Fruit fly (Drosophila melanogaster) whole organism, embryonic: ENCODE data around the gene CG13043.
A peak's percentile ranks its signal among the peaks of the same experiment; 100 is the strongest.

Experiments used
- Awh ChIP-seq: fragments of 200-800 bp; sonication (Bioruptor generic); IDR thresholded peaks from 2 replicates; pipeline ENCODE4, ENCODE4 v1.3.6; 2022; ENCODE audit warnings: missing biosample characterization, missing genetic modification characterization
- B-H2 ChIP-seq: fragments of 200-800 bp; sonication (Bioruptor generic); optimal IDR thresholded peaks from 2 replicates; lab custom pipeline; 2018; ENCODE audit warnings: missing biosample characterization, mild to moderate bottlenecking, missing genetic modification characterization
- BEAF-32 ChIP-seq: fragments of 200-800 bp; sonication (Bioruptor generic); optimal IDR thresholded peaks from 3 replicates; lab custom pipeline; 2017; ENCODE audit warnings: missing biosample characterization, missing genetic modification characterization, mild to moderate bottlenecking, moderate library complexity, missing genetic modification reagents
- Bgb ChIP-seq: fragments of 200-800 bp; sonication (Bioruptor generic); IDR thresholded peaks from 2 replicates; pipeline ENCODE4 v1.3.6; 2022; ENCODE audit warnings: missing biosample characterization, missing genetic modification characterization; ENCODE audit not compliant: partially characterized antibody
- Blimp-1 ChIP-seq: fragments of 200-800 bp; sonication (Bioruptor generic); optimal IDR thresholded peaks from 3 replicates; lab custom pipeline; 2018; ENCODE audit warnings: missing biosample characterization, missing genetic modification characterization, mild to moderate bottlenecking, moderate library complexity, missing genetic modification reagents
- CG12769 ChIP-seq: fragments of 200-800 bp; sonication (Bioruptor generic); optimal IDR thresholded peaks from 2 replicates; lab custom pipeline; 2019; ENCODE audit warnings: missing biosample characterization, mild to moderate bottlenecking, missing genetic modification characterization, moderate library complexity
- CG13287 ChIP-seq: fragments of 200-800 bp; sonication (Bioruptor generic); IDR thresholded peaks from 2 replicates; pipeline ENCODE4 v1.3.6; 2022; ENCODE audit warnings: missing biosample characterization, missing genetic modification characterization; ENCODE audit not compliant: partially characterized antibody
- CG15514 ChIP-seq: fragments of 200-800 bp; sonication (Bioruptor generic); optimal IDR thresholded peaks from 3 replicates; lab custom pipeline; 2017; ENCODE audit warnings: missing biosample characterization, missing genetic modification characterization, mild to moderate bottlenecking, moderate library complexity, missing genetic modification reagents
- CG17612 ChIP-seq: fragments of 200-800 bp; sonication (Bioruptor generic); IDR thresholded peaks from 2 replicates; pipeline ENCODE4 v1.3.6; 2022; ENCODE audit warnings: missing biosample characterization, missing genetic modification characterization
- CG2199 ChIP-seq: fragments of 200-800 bp; sonication (Bioruptor generic); IDR thresholded peaks from 3 replicates; pipeline ENCODE4 v1.3.6; 2022; ENCODE audit warnings: missing biosample characterization, missing genetic modification characterization
- CG32532 ChIP-seq: fragments of 200-800 bp; sonication (Bioruptor generic); IDR thresholded peaks from 2 replicates; pipeline ENCODE4 v1.3.6; 2022; ENCODE audit warnings: missing biosample characterization, missing genetic modification characterization
- CG43689 ChIP-seq: fragments of 200-800 bp; sonication (Bioruptor generic); IDR thresholded peaks from 2 replicates; pipeline ENCODE4 v1.3.6; 2022; ENCODE audit warnings: missing biosample characterization, missing genetic modification characterization
- CG4820 ChIP-seq: fragments of 200-800 bp; sonication (Bioruptor generic); optimal IDR thresholded peaks from 3 replicates; lab custom pipeline; 2016; ENCODE audit warnings: missing biosample characterization, missing genetic modification characterization
- CG6175 ChIP-seq: fragments of 200-800 bp; sonication (Bioruptor generic); IDR thresholded peaks from 3 replicates; pipeline ENCODE4 v1.3.6; 2022; ENCODE audit warnings: missing biosample characterization, missing genetic modification characterization
- CG8290 ChIP-seq, 3 experiments: fragments of 200-800 bp; sonication (Bioruptor generic); optimal IDR thresholded peaks; 2 replicates each; lab custom pipeline; 2016 to 2019; ENCODE audit warnings: missing biosample characterization in 3 of 3, missing genetic modification characterization in 3 of 3, mild to moderate bottlenecking in 2 of 3, moderate library complexity in 1 of 3
- CG8765 ChIP-seq: fragments of 200-800 bp; sonication (Bioruptor generic); IDR thresholded peaks from 2 replicates; pipeline ENCODE4 v1.3.6; 2022; ENCODE audit warnings: missing biosample characterization, missing genetic modification characterization
- CkIIα-i1 ChIP-seq: fragments of 200-800 bp; sonication (Bioruptor generic); IDR thresholded peaks from 2 replicates; pipeline ENCODE4 v1.3.6; 2022; ENCODE audit warnings: missing biosample characterization, missing genetic modification characterization
- E2f1 ChIP-seq: fragments of 200-800 bp; sonication (Bioruptor generic); IDR thresholded peaks from 2 replicates; pipeline ENCODE4 v1.3.6; 2022; ENCODE audit warnings: missing biosample characterization, missing genetic modification characterization
- Ets65A ChIP-seq: fragments of 200-800 bp; sonication (Bioruptor generic); peaks from one replicate; lab custom pipeline; 2016; ENCODE audit warnings: missing biosample characterization, missing genetic modification characterization
- GATAe ChIP-seq: fragments of 200-800 bp; sonication (Bioruptor generic); conservative IDR thresholded peaks from 2 replicates; pipeline ENCODE4 v1.3.6; 2022; ENCODE audit warnings: missing biosample characterization, missing genetic modification characterization
- H15 ChIP-seq: fragments of 200-800 bp; sonication (Bioruptor generic); IDR thresholded peaks from 3 replicates; pipeline ENCODE4 v1.3.6; 2022; ENCODE audit warnings: missing biosample characterization, missing genetic modification characterization
- HLH4C ChIP-seq: fragments of 200-800 bp; sonication (Bioruptor generic); IDR thresholded peaks from 3 replicates; pipeline ENCODE4 v1.3.6; 2022; ENCODE audit warnings: missing biosample characterization, missing genetic modification characterization; ENCODE audit not compliant: partially characterized antibody
- MESR4 ChIP-seq: fragments of 200-800 bp; sonication (Bioruptor generic); optimal IDR thresholded peaks from 2 replicates; lab custom pipeline; 2018; ENCODE audit warnings: missing biosample characterization, mild to moderate bottlenecking, missing genetic modification characterization, moderate library complexity
- Med ChIP-seq: fragments of 200-800 bp; sonication (Bioruptor generic); peaks from one replicate; lab custom pipeline; 2016; ENCODE audit warnings: missing biosample characterization, missing genetic modification characterization, mild to moderate bottlenecking, inconsistent platforms, moderate library complexity
- Opbp ChIP-seq: fragments of 200-800 bp; sonication (Bioruptor generic); IDR thresholded peaks from 3 replicates; pipeline ENCODE4 v1.3.6; 2022; ENCODE audit warnings: missing biosample characterization, missing genetic modification characterization; ENCODE audit not compliant: partially characterized antibody
- Pdp1 ChIP-seq, 2 experiments: fragments of 200-800 bp; sonication (Bioruptor generic); optimal IDR thresholded peaks; 3 replicates each; lab custom pipeline; 2016; ENCODE audit warnings: missing biosample characterization in 2 of 2, missing genetic modification characterization in 2 of 2, mild to moderate bottlenecking in 1 of 2, moderate library complexity in 1 of 2
- Sry-δ ChIP-seq: fragments of 200-800 bp; sonication (Bioruptor generic); optimal IDR thresholded peaks from 2 replicates; lab custom pipeline; 2016; ENCODE audit warnings: missing biosample characterization, missing genetic modification characterization
- btn ChIP-seq: fragments of 200-800 bp; sonication (Bioruptor generic); optimal IDR thresholded peaks from 2 replicates; lab custom pipeline; 2016; ENCODE audit warnings: missing biosample characterization, missing genetic modification characterization
- cad ChIP-seq: fragments of >200 bp; optimal IDR thresholded peaks from 2 replicates; lab custom pipeline; 2017; ENCODE audit warnings: missing biosample characterization, missing genetic modification characterization
- chinmo ChIP-seq: fragments of 200-800 bp; sonication (Bioruptor generic); IDR thresholded peaks from 4 replicates; pipeline ENCODE4 v1.3.6; 2022; ENCODE audit warnings: missing biosample characterization, missing genetic modification characterization; ENCODE audit not compliant: partially characterized antibody
- ci ChIP-seq: fragments of 200-800 bp; sonication (Bioruptor generic); IDR thresholded peaks from 3 replicates; pipeline ENCODE4 v1.3.6; 2022; ENCODE audit warnings: missing biosample characterization, missing genetic modification characterization
- ftz-f1 ChIP-seq: fragments of 200-800 bp; sonication (Bioruptor generic); optimal IDR thresholded peaks from 2 replicates; lab custom pipeline; 2016; ENCODE audit warnings: missing biosample characterization, missing genetic modification characterization
- ind ChIP-seq: fragments of 200-800 bp; sonication (Bioruptor generic); optimal IDR thresholded peaks from 3 replicates; lab custom pipeline; 2016; ENCODE audit warnings: missing biosample characterization, missing genetic modification characterization
- lbe ChIP-seq: fragments of 200-800 bp; sonication (Bioruptor generic); optimal IDR thresholded peaks from 2 replicates; lab custom pipeline; 2016; ENCODE audit warnings: missing biosample characterization, mild to moderate bottlenecking, missing genetic modification characterization
- lilli ChIP-seq: fragments of 200-800 bp; sonication (Bioruptor generic); optimal IDR thresholded peaks from 3 replicates; lab custom pipeline; 2016; ENCODE audit warnings: missing biosample characterization, missing genetic modification characterization
- lola ChIP-seq, 3 experiments: fragments of >200 bp in 2 of 3; fragments of 200-800 bp in 1 of 3; sonication (Bioruptor generic) in 1 of 3; optimal IDR thresholded peaks; 2 replicates each; lab custom pipeline; 2017 to 2019; ENCODE audit warnings: missing biosample characterization in 3 of 3, missing genetic modification characterization in 3 of 3, mild to moderate bottlenecking in 1 of 3, moderate library complexity in 1 of 3
- nmo ChIP-seq: fragments of 200-800 bp; sonication (Bioruptor generic); optimal IDR thresholded peaks from 2 replicates; lab custom pipeline; 2018; ENCODE audit warnings: missing biosample characterization, mild to moderate bottlenecking, missing genetic modification characterization, moderate library complexity
- oc ChIP-seq: fragments of 200-800 bp; sonication (Bioruptor generic); optimal IDR thresholded peaks from 2 replicates; lab custom pipeline; 2018; ENCODE audit warnings: missing biosample characterization, mild to moderate bottlenecking, missing genetic modification characterization, moderate library complexity
- onecut ChIP-seq: fragments of 200-800 bp; sonication (Bioruptor generic); IDR thresholded peaks from 2 replicates; pipeline ENCODE4 v1.3.6; 2022; ENCODE audit warnings: missing biosample characterization, missing genetic modification characterization
- pan ChIP-seq, 4 experiments: fragments of >200 bp in 3 of 4; fragments of 200-800 bp in 1 of 4; sonication (Bioruptor generic) in 1 of 4; optimal IDR thresholded peaks in 3 of 4; IDR thresholded peaks in 1 of 4; 2 replicates each; pipeline versions ENCODE4 v1.3.6 to Lab custom; 2017 to 2022; ENCODE audit warnings: missing biosample characterization in 2 of 4, missing genetic modification characterization in 2 of 4, mixed read lengths in 1 of 4
- pros ChIP-seq: fragments of 200-800 bp; sonication (Bioruptor generic); optimal IDR thresholded peaks from 3 replicates; lab custom pipeline; 2019; ENCODE audit warnings: missing biosample characterization, mild to moderate bottlenecking, missing genetic modification characterization, moderate library complexity
- sd ChIP-seq: fragments of 200-800 bp; sonication (Bioruptor generic); optimal IDR thresholded peaks from 3 replicates; lab custom pipeline; 2018; ENCODE audit warnings: missing biosample characterization, mild to moderate bottlenecking, missing genetic modification characterization, moderate library complexity
- twi ChIP-seq: fragments of 200-800 bp; optimal IDR thresholded peaks from 2 replicates; lab custom pipeline; 2019; ENCODE audit warnings: missing biosample characterization, mild to moderate bottlenecking, missing genetic modification characterization, moderate library complexity
- vvl ChIP-seq: fragments of 200-800 bp; sonication (Bioruptor generic); IDR thresholded peaks from 2 replicates; pipeline ENCODE4 v1.3.6; 2022; ENCODE audit warnings: missing biosample characterization, missing genetic modification characterization
- zen2 ChIP-seq: fragments of 200-800 bp; sonication (Bioruptor generic); IDR thresholded peaks from 3 replicates; pipeline ENCODE4 v1.3.6; 2022; ENCODE audit warnings: missing biosample characterization, missing genetic modification characterization; ENCODE audit not compliant: partially characterized antibody

CG13043 gene

DNA sequence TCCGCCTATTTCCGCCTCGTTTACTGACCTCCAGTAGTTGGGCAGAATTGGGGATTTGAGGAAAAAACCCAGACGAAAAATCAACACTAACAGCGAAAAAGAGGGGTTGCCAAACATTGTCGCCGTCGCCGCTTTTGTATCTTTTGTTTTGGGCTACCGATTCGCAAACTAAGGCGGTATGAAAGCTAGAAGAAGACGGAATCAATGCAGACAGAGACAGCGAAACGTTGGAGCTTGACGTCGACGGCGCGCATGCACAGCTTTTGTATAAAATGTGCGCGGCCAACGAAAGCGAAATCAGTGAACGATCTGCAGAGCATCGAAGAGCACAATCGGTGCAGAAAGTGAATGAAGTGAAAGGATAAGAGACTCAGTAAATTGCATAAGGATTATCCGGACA lies 33.0 kb upstream of the CG13043 start, which contains the start of gene CG4998:
Gene CG4998, plus strand, starts transcription at position 301 of the 400 bp plus-strand sequence.
- TF ChIP-seq pan (optimal IDR thresholded peaks at IDR 0.05; lab: Kevin White, UChicago) = no peak
- peak in 1 of 2 experiments; percentile 14 for TF ChIP-seq pan (GFP tag; optimal IDR thresholded peaks at IDR 0.05 in 1 of 2, IDR thresholded peaks at IDR 0.05 in 1 of 2)
- TF ChIP-seq CG12769 = peak; percentile 8
- TF ChIP-seq Blimp-1 (GFP tag; lab: Kevin White, UChicago) = peak; percentile 8
- no peak for TF ChIP-seq E2f1 (GFP tag; lab: Robert Waterston, UW)
- TF ChIP-seq, all 482 proteins: peak for 3

DNA sequence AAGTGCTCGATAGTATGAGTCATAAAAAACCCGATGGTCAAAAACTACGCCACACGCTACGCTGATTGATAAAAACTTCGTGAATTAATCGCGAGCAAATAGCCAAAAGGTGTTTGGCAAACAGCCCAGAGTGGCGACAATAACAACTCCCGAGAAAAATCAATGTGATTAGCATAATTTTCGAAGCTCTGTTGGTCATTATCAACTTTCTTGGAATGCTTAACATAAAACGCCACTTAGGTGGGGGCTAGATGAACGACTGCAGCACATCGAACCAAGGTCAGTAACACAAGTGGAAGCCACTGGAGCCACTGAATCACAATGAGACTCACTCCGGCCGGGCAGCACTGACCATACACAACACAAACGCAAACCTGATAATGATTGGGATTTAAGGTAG lies 32.1 kb upstream of the CG13043 start:
- peak; percentile 61 for TF ChIP-seq onecut
- peak; percentile 2 for TF ChIP-seq Ets65A
- peak; percentile 63 for TF ChIP-seq Blimp-1 (GFP tag; lab: Kevin White, UChicago)
- no peak for TF ChIP-seq MESR4
- no peak for TF ChIP-seq nmo (GFP tag; lab: Kevin White, UChicago)
- peak; percentile 68 for TF ChIP-seq CG12769
- TF ChIP-seq CG8765 (GFP tag; lab: Robert Waterston, UW) = no peak
- peak; percentile 66 for TF ChIP-seq sd (tag; lab: Kevin White, UChicago)
- no peak for TF ChIP-seq Sry-δ (GFP tag; lab: Kevin White, UChicago)
- peak; percentile 62 for TF ChIP-seq pros (GFP tag; lab: Kevin White, UChicago)
- 0 out of 2 replicates have a peak, but pooled peaks have one; percentile 10 for TF ChIP-seq CG43689
- 0 out of 2 replicates have a peak, but pooled peaks have one; percentile 10 for TF ChIP-seq CG32532 (GFP tag; lab: Robert Waterston, UW)
- TF ChIP-seq CG6175 = 0 out of 3 replicates have a peak, but pooled peaks have one; percentile 25
- TF ChIP-seq ftz-f1 (GFP tag; lab: Kevin White, UChicago) = peak; percentile 48
- peak; percentile 47 for TF ChIP-seq Awh (GFP tag; lab: Robert Waterston, UW)
- no peak for TF ChIP-seq lilli (GFP tag; lab: Kevin White, UChicago)
- TF ChIP-seq H15 (GFP tag; lab: Robert Waterston, UW) = no peak
- no peak for TF ChIP-seq btn (GFP tag; lab: Kevin White, UChicago)
- TF ChIP-seq oc (tag; lab: Kevin White, UChicago) = peak; percentile 47
- TF ChIP-seq Med (GFP tag; lab: Kevin White, UChicago) = peak; percentile 20
- peak; percentile 71; the same call in 1 of the 4 replicates for TF ChIP-seq chinmo (GFP tag; lab: Robert Waterston, UW)
- TF ChIP-seq B-H2 = no peak
- no peak for TF ChIP-seq ind (GFP tag; lab: Kevin White, UChicago)
- no peak for TF ChIP-seq twi
- no peak for TF ChIP-seq Opbp (GFP tag; lab: Robert Waterston, UW)
- peak; percentile 83 for TF ChIP-seq vvl (GFP tag; lab: Robert Waterston, UW)

DNA sequence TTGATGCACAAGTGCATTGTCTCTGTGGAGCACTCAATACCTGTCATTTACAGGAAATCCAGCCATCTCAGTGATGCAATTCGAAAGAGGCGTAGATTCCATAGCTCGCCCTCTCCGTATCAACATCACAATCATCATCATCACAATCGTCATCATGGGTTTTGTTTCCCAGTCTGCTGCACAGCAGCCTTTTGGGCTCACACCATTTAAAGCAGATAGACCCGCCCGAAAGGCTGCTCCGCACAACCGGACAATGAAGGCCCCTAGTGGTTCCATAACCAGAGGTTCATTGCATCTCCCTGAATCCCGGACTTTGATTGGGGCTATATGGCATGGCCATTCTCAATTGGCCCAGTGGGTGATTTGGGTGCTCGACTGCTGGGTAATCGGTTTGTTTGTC lies 29.2 kb upstream of the CG13043 start:
- TF ChIP-seq GATAe (GFP tag; lab: Robert Waterston, UW) (no peak), ci (GFP tag; lab: Robert Waterston, UW) (peak; percentile 58; the same call in 1 of the 3 replicates), CG4820 (GFP tag; lab: Kevin White, UChicago) (no peak), zen2 (GFP tag; lab: Robert Waterston, UW) (0 out of 3 replicates have a peak, but pooled peaks have one; percentile 13), vvl (GFP tag; lab: Robert Waterston, UW) (peak; percentile 24; the same call in 1 of the 2 replicates), Med (GFP tag; lab: Kevin White, UChicago) (peak; percentile 75), CG8290 (GFP tag; optimal IDR thresholded peaks at IDR 0.05; lab: Kevin White, UChicago) (no peak), CG8290 (tag; optimal IDR thresholded peaks at IDR 0.05; lab: Kevin White, UChicago) (peak in 1 of 2 experiments; percentile 31), Pdp1 (GFP tag; optimal IDR thresholded peaks at IDR 0.05; lab: Kevin White, UChicago) (peak in 1 of 2 experiments; percentile 65), HLH4C (no peak), CG13287 (GFP tag; lab: Robert Waterston, UW) (peak; percentile 45; the same call in 1 of the 2 replicates), ftz-f1 (GFP tag; lab: Kevin White, UChicago) (peak; percentile 44), CkIIα-i1 (GFP tag; lab: Robert Waterston, UW) (no peak), Bgb (GFP tag; lab: Robert Waterston, UW) (peak; percentile 18; the same call in 1 of the 2 replicates), BEAF-32 (GFP tag; lab: Kevin White, UChicago) (no peak), CG15514 (GFP tag; lab: Kevin White, UChicago) (peak; percentile 96), lbe (GFP tag; lab: Kevin White, UChicago) (no peak), CG2199 (GFP tag; lab: Robert Waterston, UW) (no peak), CG17612 (peak; percentile 35; the same call in 1 of the 2 replicates), cad (GFP tag; lab: Kevin White, UChicago) (no peak), lola (GFP tag; optimal IDR thresholded peaks at IDR 0.05; lab: Kevin White, UChicago) (peak in 1 of 3 experiments; percentile 53)
